Fruit fly (Drosophila melanogaster): Measurements from ENCODE around the gene Prosbeta4.

Gene Prosbeta4

dm6 chr2L:16683958-16684877 is 47.7 kb downstream of the Prosbeta4 start, which contains the start of gene CG31807 (continued):
- no peak; the same call in 1 of the 3 replicates for TF ChIP-seq tgo (GFP tag; IDR thresholded peaks at IDR 0.05)
- TF ChIP-seq C15 (GFP tag; IDR thresholded peaks at IDR 0.05), result no peak
- TF ChIP-seq ftz-f1 (GFP tag; optimal IDR thresholded peaks at IDR 0.05), result no peak
- TF ChIP-seq Dek (tag; optimal IDR thresholded peaks at IDR 0.05), result peak; percentile 61
- TF ChIP-seq CG3726 (GFP tag; IDR thresholded peaks at IDR 0.05), result no peak
- peak; percentile 8 for TF ChIP-seq CG3995 (GFP tag; optimal IDR thresholded peaks at IDR 0.05)
- TF ChIP-seq yki (optimal IDR thresholded peaks at IDR 0.05), result no peak
- TF ChIP-seq CG18619 (GFP tag; optimal IDR thresholded peaks at IDR 0.05), result peak; percentile 43
- no peak for TF ChIP-seq CG10565 (GFP tag; optimal IDR thresholded peaks at IDR 0.05)
- TF ChIP-seq CkIIα-i1 (GFP tag; IDR thresholded peaks at IDR 0.05), result no peak
- no peak for TF ChIP-seq sima (GFP tag; optimal IDR thresholded peaks at IDR 0.05)
- TF ChIP-seq vnd (GFP tag; IDR thresholded peaks at IDR 0.05; ENCODE audit: partially characterized antibody), result no peak
- TF ChIP-seq p53 (GFP tag; optimal IDR thresholded peaks at IDR 0.05), result no peak
- TF ChIP-seq pb (GFP tag; optimal IDR thresholded peaks at IDR 0.05), result peak; percentile 36
- TF ChIP-seq mam (GFP tag; optimal IDR thresholded peaks at IDR 0.05), result peak; percentile 58

dm6 chr2L:16682203-16682602 is 49.7 kb downstream of the Prosbeta4 start, which contains the start of gene CG33552:
Gene CG33552, plus strand, starts transcription at chr2L:16682503.
- no peak for TF ChIP-seq CG6791 (GFP tag; IDR thresholded peaks at IDR 0.05; ENCODE audit: partially characterized antibody)
- no peak for TF ChIP-seq stwl (tag; optimal IDR thresholded peaks at IDR 0.05)
- no peak for TF ChIP-seq E2f1 (GFP tag; IDR thresholded peaks at IDR 0.05)
- TF ChIP-seq CG10147 (GFP tag; optimal IDR thresholded peaks at IDR 0.05), result no peak
- no peak for TF ChIP-seq ind (GFP tag; optimal IDR thresholded peaks at IDR 0.05)
- no peak for TF ChIP-seq pum (GFP tag; optimal IDR thresholded peaks at IDR 0.05)
- no peak for TF ChIP-seq CG15601 (tag; optimal IDR thresholded peaks at IDR 0.05)
- TF ChIP-seq NfI (GFP tag; optimal IDR thresholded peaks at IDR 0.05), result no peak
- no peak for TF ChIP-seq br (optimal IDR thresholded peaks at IDR 0.05)
- no peak for TF ChIP-seq salm (tag; optimal IDR thresholded peaks at IDR 0.05)
- TF ChIP-seq CG11723 (GFP tag; optimal IDR thresholded peaks at IDR 0.05), result no peak
- TF ChIP-seq ssp (GFP tag; IDR thresholded peaks at IDR 0.05), result no peak
- TF ChIP-seq CG9817 (tag; optimal IDR thresholded peaks at IDR 0.05), result no peak
- no peak for TF ChIP-seq CG4707 (GFP tag; optimal IDR thresholded peaks at IDR 0.05)
- TF ChIP-seq CG31365 (tag; optimal IDR thresholded peaks at IDR 0.05), result no peak
- TF ChIP-seq yki (optimal IDR thresholded peaks at IDR 0.05), result no peak
- TF ChIP-seq CG6854 (GFP tag; optimal IDR thresholded peaks at IDR 0.05), result no peak
- TF ChIP-seq Kr (GFP tag; optimal IDR thresholded peaks at IDR 0.05), result no peak

Measured in whole organism, embryonic.